Fruit fly (Drosophila melanogaster) whole organism, pupa: ENCODE results near the gene gdl.

Experiments
- CG10348 ChIP-seq: fragments of 200-800 bp; sonication (Bioruptor generic); IDR thresholded peaks from 2 replicates; pipeline ENCODE4 v1.3.6; 2022; ENCODE audit warnings: missing biosample characterization, missing genetic modification characterization
- CG12605 ChIP-seq: fragments of 200-800 bp; sonication (Bioruptor generic); IDR thresholded peaks from 2 replicates; pipeline ENCODE4 v1.3.6; 2022; ENCODE audit warnings: missing biosample characterization, missing genetic modification characterization
- CG13204 ChIP-seq: fragments of 200-800 bp; sonication (Bioruptor generic); optimal IDR thresholded peaks from 2 replicates; lab custom pipeline; 2018; ENCODE audit warnings: missing biosample characterization, mild to moderate bottlenecking, missing genetic modification characterization, moderate library complexity
- CG14655 ChIP-seq: fragments of 200-800 bp; sonication (Bioruptor generic); optimal IDR thresholded peaks from 3 replicates; lab custom pipeline; 2017; ENCODE audit warnings: mild to moderate bottlenecking, missing biosample characterization, missing genetic modification reagents, missing genetic modification characterization
- CG15710 ChIP-seq: fragments of 200-800 bp; sonication (Bioruptor generic); optimal IDR thresholded peaks from 2 replicates; lab custom pipeline; 2018; ENCODE audit warnings: missing biosample characterization, mild to moderate bottlenecking, missing genetic modification characterization, moderate library complexity
- CG17806 ChIP-seq: fragments of 200-800 bp; sonication (Bioruptor generic); optimal IDR thresholded peaks from 2 replicates; lab custom pipeline; 2018; ENCODE audit warnings: missing biosample characterization, mild to moderate bottlenecking, missing genetic modification characterization, moderate library complexity
- CG32121 ChIP-seq: fragments of 200-800 bp; sonication (Bioruptor generic); IDR thresholded peaks from 2 replicates; pipeline ENCODE4 v1.3.6; 2022; ENCODE audit warnings: missing biosample characterization, missing genetic modification characterization
- CG34367 ChIP-seq: fragments of 200-800 bp; sonication (Bioruptor generic); optimal IDR thresholded peaks from 2 replicates; lab custom pipeline; 2018; ENCODE audit warnings: missing biosample characterization, mild to moderate bottlenecking, missing genetic modification characterization
- CG4496 ChIP-seq: fragments of 200-800 bp; sonication (Bioruptor generic); IDR thresholded peaks from 3 replicates; pipeline ENCODE4 v1.3.6; 2022; ENCODE audit warnings: missing biosample characterization, missing genetic modification characterization
- CG8159 ChIP-seq: fragments of 200-800 bp; sonication (Bioruptor generic); optimal IDR thresholded peaks from 3 replicates; lab custom pipeline; 2018; ENCODE audit warnings: missing biosample characterization, mild to moderate bottlenecking, missing genetic modification characterization, moderate library complexity
- CG8301 ChIP-seq: fragments of 200-800 bp; sonication (Bioruptor generic); optimal IDR thresholded peaks from 2 replicates; lab custom pipeline; 2018; ENCODE audit warnings: missing biosample characterization, mild to moderate bottlenecking, missing genetic modification characterization
- CG9948 ChIP-seq: fragments of 200-800 bp; sonication (Bioruptor generic); optimal IDR thresholded peaks from 2 replicates; lab custom pipeline; 2018; ENCODE audit warnings: missing biosample characterization, mild to moderate bottlenecking, missing genetic modification characterization, moderate library complexity
- D1 ChIP-seq: fragments of 200-800 bp; sonication (Bioruptor generic); optimal IDR thresholded peaks from 2 replicates; lab custom pipeline; 2018; ENCODE audit warnings: missing biosample characterization, mild to moderate bottlenecking, missing genetic modification characterization, moderate library complexity
- EcR ChIP-seq: fragments of 200-800 bp; sonication (Bioruptor generic); optimal IDR thresholded peaks from 3 replicates; lab custom pipeline; 2019; ENCODE audit warnings: missing biosample characterization, missing genetic modification characterization, mild to moderate bottlenecking, moderate library complexity, missing genetic modification reagents
- Ets98B ChIP-seq: fragments of 200-800 bp; sonication (Bioruptor generic); IDR thresholded peaks from 2 replicates; pipeline ENCODE4 v1.3.6; 2022; ENCODE audit warnings: missing biosample characterization, missing genetic modification characterization
- Pif1A ChIP-seq: fragments of 200-800 bp; sonication (Bioruptor generic); optimal IDR thresholded peaks from 3 replicates; lab custom pipeline; 2016; ENCODE audit warnings: missing biosample characterization, missing genetic modification characterization
- Pif1B ChIP-seq: fragments of 200-800 bp; sonication (Bioruptor generic); optimal IDR thresholded peaks from 3 replicates; lab custom pipeline; 2016; ENCODE audit warnings: missing biosample characterization, missing genetic modification characterization
- Snoo ChIP-seq: fragments of 200-800 bp; sonication (Bioruptor generic); optimal IDR thresholded peaks from 3 replicates; lab custom pipeline; 2017; ENCODE audit warnings: missing biosample characterization, mild to moderate bottlenecking, missing genetic modification characterization, inconsistent platforms
- fd96Ca ChIP-seq: fragments of 200-800 bp; sonication (Bioruptor generic); IDR thresholded peaks from 3 replicates; pipeline ENCODE4 v1.3.6; 2022; ENCODE audit warnings: missing biosample characterization, missing genetic modification characterization
- gl ChIP-seq: fragments of 200-800 bp; sonication (Bioruptor generic); optimal IDR thresholded peaks from 2 replicates; lab custom pipeline; 2018; ENCODE audit warnings: missing biosample characterization, mild to moderate bottlenecking, missing genetic modification characterization
- rn ChIP-seq: fragments of 200-800 bp; sonication (Bioruptor generic); IDR thresholded peaks from 2 replicates; pipeline ENCODE4 v1.3.6; 2022; ENCODE audit warnings: missing biosample characterization, missing genetic modification characterization

gdl gene

dm6 chr3L:15517508-15517907 is 8.3 kb downstream of the gdl start:
- TF ChIP-seq D1 (tag; lab: Kevin White, UChicago): no peak
- TF ChIP-seq fd96Ca (GFP tag; lab: Robert Waterston, UW): no peak
- TF ChIP-seq CG10348 (GFP tag; lab: Robert Waterston, UW): no peak
- no peak for TF ChIP-seq CG8159 (tag; lab: Kevin White, UChicago)
- no peak for TF ChIP-seq CG14655 (GFP tag; lab: Kevin White, UChicago)
- no peak for TF ChIP-seq EcR (GFP tag; lab: Kevin White, UChicago)
- no peak for TF ChIP-seq CG8301 (tag; lab: Kevin White, UChicago)
- TF ChIP-seq gl (tag; lab: Kevin White, UChicago): no peak
- no peak for TF ChIP-seq CG13204 (GFP tag; lab: Kevin White, UChicago)
- no peak for TF ChIP-seq CG4496
- TF ChIP-seq CG34367 (tag; lab: Kevin White, UChicago): no peak

dm6 chr3L:15518344-15518743 is 9.1 kb downstream of the gdl start:
- TF ChIP-seq CG4496: no peak
- TF ChIP-seq rn (GFP tag; lab: Robert Waterston, UW): no peak
- TF ChIP-seq CG17806 (tag; lab: Kevin White, UChicago): no peak
- TF ChIP-seq Pif1A: no peak
- TF ChIP-seq gl (tag; lab: Kevin White, UChicago): no peak
- TF ChIP-seq CG15710 (tag; lab: Kevin White, UChicago): no peak
- TF ChIP-seq CG12605 (GFP tag; lab: Robert Waterston, UW): no peak
- TF ChIP-seq Snoo: no peak
- TF ChIP-seq CG14655 (GFP tag; lab: Kevin White, UChicago): no peak

dm6 chr3L:15519492-15519891 is 10.2 kb downstream of the gdl start, which contains the start of gene mex1:
Gene mex1, minus strand, starts transcription at chr3L:15519592.
- TF ChIP-seq CG17806 (tag; lab: Kevin White, UChicago): no peak

- TF ChIP-seq CG8159 (tag; lab: Kevin White, UChicago): no peak
- TF ChIP-seq CG15710 (tag; lab: Kevin White, UChicago): no peak
- TF ChIP-seq CG9948 (tag; lab: Kevin White, UChicago): no peak
- no peak for TF ChIP-seq CG10348 (GFP tag; lab: Robert Waterston, UW)
- TF ChIP-seq fd96Ca (GFP tag; lab: Robert Waterston, UW): no peak
- no peak for TF ChIP-seq CG12605 (GFP tag; lab: Robert Waterston, UW)
- no peak for TF ChIP-seq gl (tag; lab: Kevin White, UChicago)
- no peak for TF ChIP-seq Ets98B
- no peak for TF ChIP-seq CG8301 (tag; lab: Kevin White, UChicago)
- no peak for TF ChIP-seq CG4496
- TF ChIP-seq CG17806 (tag; lab: Kevin White, UChicago): no peak
- TF ChIP-seq EcR (GFP tag; lab: Kevin White, UChicago): no peak
- TF ChIP-seq CG14655 (GFP tag; lab: Kevin White, UChicago): no peak
- no peak for TF ChIP-seq Pif1B (GFP tag; lab: Kevin White, UChicago)
- TF ChIP-seq CG34367 (tag; lab: Kevin White, UChicago): no peak
- TF ChIP-seq D1 (tag; lab: Kevin White, UChicago): no peak
- no peak for TF ChIP-seq rn (GFP tag; lab: Robert Waterston, UW)
- no peak for TF ChIP-seq CG32121 (GFP tag; lab: Robert Waterston, UW)
These were observed 10.7 kb downstream of the gdl start for dm6 chr3L:15519920-15520319.

dm6 chr3L:15520320-15520719 is 11.1 kb downstream of the gdl start, which contains the start of gene yellow-k:
Gene yellow-k, plus strand, starts transcription at chr3L:15520620.
- TF ChIP-seq CG13204 (GFP tag; lab: Kevin White, UChicago) (no peak), CG4496 (no peak), D1 (tag; lab: Kevin White, UChicago) (no peak), CG9948 (tag; lab: Kevin White, UChicago) (no peak), Pif1B (GFP tag; lab: Kevin White, UChicago) (no peak), Pif1A (no peak)

DNA sequence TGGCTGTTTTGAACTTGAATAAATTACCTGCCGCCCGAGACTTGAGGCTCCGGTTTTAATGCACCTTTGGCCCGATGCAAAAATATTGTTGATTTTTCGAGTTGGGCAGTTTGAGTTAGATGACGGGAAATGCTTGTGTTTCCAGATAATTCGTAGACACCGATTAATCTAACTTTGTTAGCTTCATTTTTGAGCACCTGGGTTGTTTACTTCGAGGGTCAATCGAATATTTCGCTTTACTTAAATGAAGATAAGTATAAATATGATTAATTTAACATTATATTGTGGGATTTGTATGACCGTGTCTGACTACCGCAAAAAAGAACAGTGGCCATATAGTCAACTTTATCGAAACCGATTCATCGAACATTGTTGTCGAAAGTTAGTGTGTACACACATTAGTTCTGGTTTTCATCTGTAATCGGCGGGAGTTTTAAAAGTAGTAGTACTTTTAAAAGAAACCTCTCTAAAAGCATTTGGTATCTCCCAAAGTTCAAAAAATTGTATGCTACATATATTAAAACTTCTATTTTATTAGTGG is 14.6 kb downstream of the gdl start, which contains the start of gene CG7945:
CG7945 (minus strand) TSS at position 332 of the 541 bp plus-strand sequence.
- TF ChIP-seq Ets98B (no peak), CG10348 (GFP tag; lab: Robert Waterston, UW) (no peak), D1 (tag; lab: Kevin White, UChicago) (no peak), Snoo (no peak), CG9948 (tag; lab: Kevin White, UChicago) (no peak), CG14655 (GFP tag; lab: Kevin White, UChicago) (no peak), fd96Ca (GFP tag; lab: Robert Waterston, UW) (no peak), Pif1A (no peak), CG8301 (tag; lab: Kevin White, UChicago) (no peak), CG17806 (tag; lab: Kevin White, UChicago) (no peak), CG13204 (GFP tag; lab: Kevin White, UChicago) (no peak)

DNA sequence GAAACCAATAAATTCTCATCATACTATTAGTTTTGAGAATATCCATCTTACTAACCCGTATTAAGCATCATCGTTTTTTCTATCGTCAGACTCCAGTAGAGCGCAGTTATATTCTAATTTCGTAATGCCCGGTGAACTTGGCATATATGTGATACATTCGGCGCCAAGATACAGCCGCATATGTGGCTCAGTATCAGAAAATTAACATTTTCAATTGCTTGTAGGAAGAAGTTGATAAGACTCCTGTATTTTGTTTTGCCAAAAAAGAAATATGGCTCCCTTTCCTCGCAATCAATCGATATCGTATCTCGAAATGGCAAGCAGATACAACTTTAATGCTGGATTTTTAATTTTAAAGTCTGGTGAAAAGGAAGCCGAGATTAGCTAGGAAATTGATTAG is 15.9 kb downstream of the gdl start, which contains the start of gene CG33986:
CG33986 (minus strand) TSS at position 101 of the 400 bp plus-strand sequence.
- TF ChIP-seq CG14655 (GFP tag; lab: Kevin White, UChicago): no peak
- TF ChIP-seq CG34367 (tag; lab: Kevin White, UChicago): no peak
- no peak for TF ChIP-seq CG15710 (tag; lab: Kevin White, UChicago)
- no peak for TF ChIP-seq CG13204 (GFP tag; lab: Kevin White, UChicago)
- no peak for TF ChIP-seq Pif1A
- TF ChIP-seq gl (tag; lab: Kevin White, UChicago): no peak
- TF ChIP-seq CG8159 (tag; lab: Kevin White, UChicago): no peak
- no peak for TF ChIP-seq CG32121 (GFP tag; lab: Robert Waterston, UW)
- TF ChIP-seq CG10348 (GFP tag; lab: Robert Waterston, UW): no peak
- TF ChIP-seq, all 21 proteins: peak for 0
